Fruit fly (Drosophila melanogaster) whole organism, embryonic: ENCODE data around the gene kek4.

ENCODE experiments used
- Asciz ChIP-seq: fragments of 200-800 bp; sonication (Bioruptor generic); optimal IDR thresholded peaks from 2 replicates; lab custom pipeline; 2017; ENCODE audit warnings: missing biosample characterization, mild to moderate bottlenecking, missing genetic modification characterization, missing genetic modification reagents
- CG11398 ChIP-seq: fragments of 200-800 bp; sonication (Bioruptor generic); optimal IDR thresholded peaks from 2 replicates; lab custom pipeline; 2016; ENCODE audit warnings: missing biosample characterization, missing genetic modification characterization
- CG13296 ChIP-seq: fragments of 200-800 bp; sonication (Bioruptor generic); optimal IDR thresholded peaks from 3 replicates; lab custom pipeline; 2018; ENCODE audit warnings: missing biosample characterization, mild to moderate bottlenecking, missing genetic modification characterization
- CG15479 ChIP-seq: fragments of 200-800 bp; sonication (Bioruptor generic); optimal IDR thresholded peaks from 3 replicates; lab custom pipeline; 2019; ENCODE audit warnings: missing biosample characterization, mild to moderate bottlenecking, missing genetic modification characterization, moderate library complexity
- CG16813 ChIP-seq: fragments of 200-800 bp; sonication (Bioruptor generic); IDR thresholded peaks from 3 replicates; pipeline ENCODE4 v1.3.6; 2022; ENCODE audit warnings: missing biosample characterization, missing genetic modification characterization; ENCODE audit not compliant: partially characterized antibody
- CG17361 ChIP-seq: fragments of 200-800 bp; sonication (Bioruptor generic); IDR thresholded peaks from 3 replicates; pipeline ENCODE4 v1.3.6; 2022; ENCODE audit warnings: missing biosample characterization, missing genetic modification characterization
- CG18262 ChIP-seq: fragments of 200-800 bp; optimal IDR thresholded peaks from 3 replicates; lab custom pipeline; 2019; ENCODE audit warnings: missing biosample characterization, mild to moderate bottlenecking, missing genetic modification characterization, moderate library complexity
- CG2202 ChIP-seq: fragments of 200-800 bp; sonication (Bioruptor generic); optimal IDR thresholded peaks from 2 replicates; lab custom pipeline; 2018; ENCODE audit warnings: missing biosample characterization, mild to moderate bottlenecking, missing genetic modification characterization
- CG34224 ChIP-seq: fragments of 200-800 bp; sonication (Bioruptor generic); IDR thresholded peaks from 3 replicates; pipeline ENCODE4 v1.3.6; 2022; ENCODE audit warnings: missing biosample characterization, missing genetic modification characterization; ENCODE audit not compliant: partially characterized antibody
- CG8765 ChIP-seq: fragments of 200-800 bp; sonication (Bioruptor generic); IDR thresholded peaks from 2 replicates; pipeline ENCODE4 v1.3.6; 2022; ENCODE audit warnings: missing biosample characterization, missing genetic modification characterization
- CG8944 ChIP-seq: fragments of 200-800 bp; sonication (Bioruptor generic); optimal IDR thresholded peaks from 3 replicates; lab custom pipeline; 2016; ENCODE audit warnings: missing biosample characterization, missing genetic modification characterization
- D ChIP-seq, 2 experiments: fragments of 200-800 bp in 1 of 2; fragments of >200 bp in 1 of 2; sonication (Bioruptor generic) in 1 of 2; optimal IDR thresholded peaks; 2 replicates in 1 of 2; 3 replicates in 1 of 2; lab custom pipeline; 2017; ENCODE audit warnings: mild to moderate bottlenecking in 1 of 2, missing biosample characterization in 1 of 2, missing genetic modification characterization in 1 of 2, missing genetic modification reagents in 1 of 2
- Dek ChIP-seq: fragments of 200-800 bp; sonication (Bioruptor generic); optimal IDR thresholded peaks from 3 replicates; lab custom pipeline; 2019; ENCODE audit warnings: missing biosample characterization, mild to moderate bottlenecking, missing genetic modification characterization, moderate library complexity
- E2f2 ChIP-seq: fragments of 200-800 bp; sonication (Bioruptor generic); IDR thresholded peaks from 2 replicates; pipeline ENCODE4 v1.3.6; 2022; ENCODE audit warnings: missing biosample characterization, missing genetic modification characterization
- Ets65A ChIP-seq: fragments of 200-800 bp; sonication (Bioruptor generic); peaks from one replicate; lab custom pipeline; 2016; ENCODE audit warnings: missing biosample characterization, missing genetic modification characterization
- Kr ChIP-seq: fragments of 200-800 bp; sonication (Bioruptor generic); optimal IDR thresholded peaks from 2 replicates; lab custom pipeline; 2017; ENCODE audit warnings: missing biosample characterization, mild to moderate bottlenecking, missing genetic modification characterization
- NC2α ChIP-seq: fragments of 200-800 bp; sonication (Bioruptor generic); optimal IDR thresholded peaks from 2 replicates; lab custom pipeline; 2016; ENCODE audit warnings: missing biosample characterization, missing genetic modification characterization
- Stat92E ChIP-seq, 3 experiments: fragments of >200 bp in 2 of 3; fragments of 200-800 bp in 1 of 3; sonication (Bioruptor generic) in 1 of 3; optimal IDR thresholded peaks; 2 replicates each; lab custom pipeline; 2017 to 2019; ENCODE audit warnings: missing biosample characterization in 3 of 3, missing genetic modification characterization in 3 of 3, mild to moderate bottlenecking in 1 of 3, moderate library complexity in 1 of 3
- ac ChIP-seq: fragments of 200-800 bp; sonication (Bioruptor generic); optimal IDR thresholded peaks from 3 replicates; lab custom pipeline; 2017; ENCODE audit warnings: missing biosample characterization, mild to moderate bottlenecking, missing genetic modification characterization
- cad ChIP-seq: fragments of >200 bp; optimal IDR thresholded peaks from 2 replicates; lab custom pipeline; 2017; ENCODE audit warnings: missing biosample characterization, missing genetic modification characterization
- chinmo ChIP-seq: fragments of 200-800 bp; sonication (Bioruptor generic); IDR thresholded peaks from 4 replicates; pipeline ENCODE4 v1.3.6; 2022; ENCODE audit warnings: missing biosample characterization, missing genetic modification characterization; ENCODE audit not compliant: partially characterized antibody
- chm ChIP-seq: fragments of 200-800 bp; sonication (Bioruptor generic); IDR thresholded peaks from 2 replicates; pipeline ENCODE4 v1.3.6; 2022; ENCODE audit warnings: missing biosample characterization, missing genetic modification characterization
- dm ChIP-seq: fragments of 200-800 bp; sonication (Bioruptor generic); optimal IDR thresholded peaks from 3 replicates; lab custom pipeline; 2016; ENCODE audit warnings: missing biosample characterization, missing genetic modification characterization
- grn ChIP-seq: fragments of 200-800 bp; sonication (Bioruptor generic); optimal IDR thresholded peaks from 3 replicates; lab custom pipeline; 2017; ENCODE audit warnings: missing biosample characterization, missing genetic modification characterization
- gt ChIP-seq: fragments of 200-800 bp; sonication (Bioruptor generic); IDR thresholded peaks from 2 replicates; pipeline ENCODE4 v1.3.6; 2022; ENCODE audit warnings: missing biosample characterization, missing genetic modification characterization
- kni ChIP-seq: fragments of 200-800 bp; sonication (Bioruptor generic); optimal IDR thresholded peaks from 3 replicates; lab custom pipeline; 2017; ENCODE audit warnings: mild to moderate bottlenecking, missing biosample characterization, missing genetic modification reagents, missing genetic modification characterization
- mld ChIP-seq: fragments of 200-800 bp; sonication (Bioruptor generic); IDR thresholded peaks from 3 replicates; pipeline ENCODE4 v1.3.6; 2022; ENCODE audit warnings: missing biosample characterization, missing genetic modification characterization; ENCODE audit not compliant: partially characterized antibody
- nmo ChIP-seq: fragments of 200-800 bp; sonication (Bioruptor generic); optimal IDR thresholded peaks from 2 replicates; lab custom pipeline; 2018; ENCODE audit warnings: missing biosample characterization, mild to moderate bottlenecking, missing genetic modification characterization, moderate library complexity
- oc ChIP-seq: fragments of 200-800 bp; sonication (Bioruptor generic); optimal IDR thresholded peaks from 2 replicates; lab custom pipeline; 2018; ENCODE audit warnings: missing biosample characterization, mild to moderate bottlenecking, missing genetic modification characterization, moderate library complexity
- pfk ChIP-seq: fragments of 200-800 bp; sonication (Bioruptor generic); optimal IDR thresholded peaks from 2 replicates; lab custom pipeline; 2018; ENCODE audit warnings: missing biosample characterization, mild to moderate bottlenecking, missing genetic modification characterization, moderate library complexity
- pros ChIP-seq: fragments of 200-800 bp; sonication (Bioruptor generic); optimal IDR thresholded peaks from 3 replicates; lab custom pipeline; 2019; ENCODE audit warnings: missing biosample characterization, mild to moderate bottlenecking, missing genetic modification characterization, moderate library complexity
- salm ChIP-seq: fragments of 200-800 bp; sonication (Bioruptor generic); optimal IDR thresholded peaks from 2 replicates; lab custom pipeline; 2018; ENCODE audit warnings: missing biosample characterization, mild to moderate bottlenecking, missing genetic modification characterization
- sna ChIP-seq: fragments of 200-800 bp; sonication (Bioruptor generic); IDR thresholded peaks from 2 replicates; pipeline ENCODE4 v1.3.6; 2022; ENCODE audit warnings: missing biosample characterization, missing genetic modification characterization; ENCODE audit not compliant: partially characterized antibody
- stc ChIP-seq: fragments of 200-800 bp; sonication (Bioruptor generic); IDR thresholded peaks from 2 replicates; pipeline ENCODE4 v1.3.6; 2022; ENCODE audit warnings: missing biosample characterization, missing genetic modification characterization
- tll ChIP-seq, 2 experiments: fragments of 200-800 bp in 1 of 2; fragments of >200 bp in 1 of 2; sonication (Bioruptor generic) in 1 of 2; optimal IDR thresholded peaks; 2 replicates each; lab custom pipeline; 2017 to 2019; ENCODE audit warnings: missing biosample characterization in 2 of 2, missing genetic modification characterization in 2 of 2, mild to moderate bottlenecking in 1 of 2, moderate library complexity in 1 of 2
- twi ChIP-seq: fragments of 200-800 bp; optimal IDR thresholded peaks from 2 replicates; lab custom pipeline; 2019; ENCODE audit warnings: missing biosample characterization, mild to moderate bottlenecking, missing genetic modification characterization, moderate library complexity
- wek ChIP-seq: fragments of 200-800 bp; sonication (Bioruptor generic); optimal IDR thresholded peaks from 3 replicates; lab custom pipeline; 2018; ENCODE audit warnings: missing biosample characterization, mild to moderate bottlenecking, missing genetic modification characterization, moderate library complexity
- yki ChIP-seq: fragments of >200 bp; optimal IDR thresholded peaks from 3 replicates; lab custom pipeline; 2018
- zen ChIP-seq: fragments of 200-800 bp; sonication (Bioruptor generic); optimal IDR thresholded peaks from 3 replicates; lab custom pipeline; 2018; ENCODE audit warnings: missing biosample characterization, mild to moderate bottlenecking, missing genetic modification characterization, moderate library complexity

The kek4 gene

dm6 chr2L:13229388-13229882 lies 14.3 kb upstream of the kek4 start, which contains the start of gene CG16815:
CG16815 (plus strand) TSS chr2L:13229832.
- TF ChIP-seq CG8765 (GFP tag; lab: Robert Waterston, UW) (no peak), wek (GFP tag; lab: Kevin White, UChicago) (no peak), CG2202 (tag; lab: Kevin White, UChicago) (no peak), sna (GFP tag; lab: Robert Waterston, UW) (no peak), cad (GFP tag; lab: Kevin White, UChicago) (peak; percentile 91), chm (GFP tag; lab: Robert Waterston, UW) (no peak), yki (lab: Kevin White, UChicago) (no peak), tll (GFP tag; optimal IDR thresholded peaks at IDR 0.05; lab: Kevin White, UChicago) (peak in 1 of 2 experiments; percentile 87), Kr (GFP tag; lab: Kevin White, UChicago) (peak; percentile 77), E2f2 (GFP tag; lab: Robert Waterston, UW) (no peak), CG15479 (GFP tag; lab: Kevin White, UChicago) (peak; percentile 100), zen (peak; percentile 95), gt (peak; percentile 21; the same call in 1 of the 2 replicates), Dek (tag; lab: Kevin White, UChicago) (no peak), twi (peak; percentile 59), CG16813 (GFP tag; lab: Robert Waterston, UW) (no peak), salm (tag; lab: Kevin White, UChicago) (no peak)

- TF ChIP-seq pros (peak; percentile 24), CG8944 (no peak), kni (peak; percentile 56), ac (GFP tag; lab: Kevin White, UChicago) (peak; percentile 49), CG17361 (no peak), twi (peak; percentile 45), cad (GFP tag; lab: Kevin White, UChicago) (peak; percentile 90), CG15479 (GFP tag; lab: Kevin White, UChicago) (peak; percentile 92), zen (peak; percentile 89), Kr (GFP tag; lab: Kevin White, UChicago) (peak; percentile 30), pfk (no peak), oc (peak; percentile 26), tll (GFP tag; optimal IDR thresholded peaks at IDR 0.05; lab: Kevin White, UChicago) (peak in 1 of 2 experiments; percentile 97), D (optimal IDR thresholded peaks at IDR 0.05; lab: Kevin White, UChicago) (peak; percentile 96), D (GFP tag; optimal IDR thresholded peaks at IDR 0.05; lab: Kevin White, UChicago) (no peak)
These were observed 12.1 kb upstream of the kek4 start, which contains the start of gene CG16813 for dm6 chr2L:13227242-13227641. CG16813 (plus strand) TSS chr2L:13227529.

- TF ChIP-seq CG13296 (GFP tag; lab: Kevin White, UChicago) = no peak
- peak; percentile 49 for TF ChIP-seq kni
- no peak for TF ChIP-seq dm (GFP tag; lab: Kevin White, UChicago)
- TF ChIP-seq Kr (GFP tag; lab: Kevin White, UChicago) = peak; percentile 90
- peak; percentile 48 for TF ChIP-seq Ets65A (GFP tag; lab: Kevin White, UChicago)
- TF ChIP-seq Asciz (GFP tag; lab: Kevin White, UChicago) = no peak
- TF ChIP-seq CG18262 = no peak
- peak; percentile 99 for TF ChIP-seq D (optimal IDR thresholded peaks at IDR 0.05; lab: Kevin White, UChicago)
- no peak for TF ChIP-seq D (GFP tag; optimal IDR thresholded peaks at IDR 0.05; lab: Kevin White, UChicago)
- TF ChIP-seq gt = 0 out of 2 replicates have a peak, but pooled peaks have one; percentile 18
- TF ChIP-seq Stat92E (GFP tag; optimal IDR thresholded peaks at IDR 0.05; lab: Kevin White, UChicago) = peak in 1 of 3 experiments; percentile 91
- 0 out of 4 replicates have a peak, but pooled peaks have one; percentile 5 for TF ChIP-seq chinmo (GFP tag; lab: Robert Waterston, UW)
- no peak for TF ChIP-seq NC2α
- peak; percentile 97 for TF ChIP-seq CG15479 (GFP tag; lab: Kevin White, UChicago)
- TF ChIP-seq CG34224 (GFP tag; lab: Robert Waterston, UW) = no peak
- TF ChIP-seq mld (GFP tag; lab: Robert Waterston, UW) = no peak
- TF ChIP-seq twi = peak; percentile 62
- no peak for TF ChIP-seq stc (GFP tag; lab: Robert Waterston, UW)
- no peak for TF ChIP-seq CG11398 (GFP tag; lab: Kevin White, UChicago)
- TF ChIP-seq nmo (GFP tag; lab: Kevin White, UChicago) = no peak
- TF ChIP-seq tll (GFP tag; optimal IDR thresholded peaks at IDR 0.05; lab: Kevin White, UChicago) = peak in 1 of 2 experiments; percentile 96
- TF ChIP-seq grn (GFP tag; lab: Kevin White, UChicago) = peak; percentile 67
- peak; percentile 99 for TF ChIP-seq zen
- TF ChIP-seq cad (GFP tag; lab: Kevin White, UChicago) = peak; percentile 78
These were observed 10.2 kb upstream of the kek4 start, which contains the start of gene CG15480 for dm6 chr2L:13225225-13225840. CG15480 (minus strand) TSS chr2L:13225275.
